Worm (Caenorhabditis elegans) whole organism, young adult: ENCODE results near the gene wrm-1.

Experiments used
- B0035.1 ChIP-seq: sonication (generic microtip); optimal IDR thresholded peaks from 2 replicates; lab custom pipeline; 2016; ENCODE audit warnings: missing genetic modification characterization, mild to moderate bottlenecking, missing compliant biosample characterization, missing genotype, missing genetic modification reagents
- C17E4.6 ChIP-seq: fragments of 200-800 bp; sonication (Bioruptor generic); IDR thresholded peaks from 2 replicates; pipeline ENCODE4 v1.3.6; 2022; ENCODE audit warnings: missing genetic modification reagents, missing genetic modification characterization, missing compliant biosample characterization
- D2030.7 ChIP-seq: fragments of 200-800 bp; sonication (Bioruptor generic); IDR thresholded peaks from 2 replicates; pipeline ENCODE4 v1.3.6; 2022; ENCODE audit warnings: missing genetic modification reagents, missing genetic modification characterization, missing compliant biosample characterization
- F39B2.1 ChIP-seq: fragments of 200-800 bp; sonication (Bioruptor generic); IDR thresholded peaks from 2 replicates; pipeline ENCODE4 v1.3.6; 2022; ENCODE audit warnings: missing genetic modification reagents, missing genetic modification characterization, missing compliant biosample characterization
- T07F8.4 ChIP-seq: sonication (generic microtip); optimal IDR thresholded peaks from 2 replicates; lab custom pipeline; 2016; ENCODE audit warnings: mild to moderate bottlenecking, missing genetic modification characterization, moderate library complexity, missing compliant biosample characterization
- T26A5.8 ChIP-seq: sonication (generic microtip); optimal IDR thresholded peaks from 2 replicates; lab custom pipeline; 2016; ENCODE audit warnings: missing genetic modification characterization, missing compliant biosample characterization
- Y53F4B.3 ChIP-seq: fragments of 200-800 bp; sonication (Bioruptor generic); IDR thresholded peaks from 2 replicates; pipeline ENCODE4 v1.3.6; 2022; ENCODE audit warnings: missing genetic modification reagents, missing genetic modification characterization, missing compliant biosample characterization
- bed-1 ChIP-seq: fragments of 200-800 bp; sonication (Bioruptor generic); IDR thresholded peaks from 2 replicates; pipeline ENCODE4 v1.3.6; 2022; ENCODE audit warnings: missing genetic modification reagents, missing genetic modification characterization, missing compliant biosample characterization
- bed-2 ChIP-seq: fragments of 200-800 bp; sonication (Bioruptor generic); IDR thresholded peaks from 2 replicates; pipeline ENCODE4 v1.3.6; 2022; ENCODE audit warnings: missing genetic modification reagents, missing genetic modification characterization, missing compliant biosample characterization
- cebp-1 ChIP-seq, 2 experiments: fragments of 200-800 bp in 1 of 2; sonication (Bioruptor generic) in 1 of 2; sonication (generic microtip) in 1 of 2; IDR thresholded peaks in 1 of 2; optimal IDR thresholded peaks in 1 of 2; 2 replicates each; pipeline versions ENCODE4 v1.3.6 to Lab custom; 2017 to 2022; ENCODE audit warnings: missing compliant biosample characterization in 2 of 2, missing genetic modification characterization in 2 of 2, mild to moderate bottlenecking in 1 of 2, missing genetic modification reagents in 1 of 2, moderate library complexity in 1 of 2
- ceh-27 ChIP-seq: fragments of 200-800 bp; sonication (Bioruptor generic); optimal IDR thresholded peaks from 2 replicates; lab custom pipeline; 2018; ENCODE audit warnings: mild to moderate bottlenecking, missing genetic modification characterization, moderate library complexity, missing compliant biosample characterization
- ceh-58 ChIP-seq: fragments of 200-800 bp; sonication (Bioruptor generic); IDR thresholded peaks from 2 replicates; pipeline ENCODE4 v1.3.6; 2022; ENCODE audit warnings: missing genetic modification characterization, missing compliant biosample characterization
- ceh-91 ChIP-seq: fragments of 200-800 bp; sonication (Bioruptor generic); IDR thresholded peaks from 2 replicates; pipeline ENCODE4 v1.3.6; 2022; ENCODE audit warnings: missing genetic modification reagents, missing genetic modification characterization, missing compliant biosample characterization
- chd-7 ChIP-seq: sonication (generic microtip); optimal IDR thresholded peaks from 2 replicates; lab custom pipeline; 2016; ENCODE audit warnings: mild to moderate bottlenecking, missing genetic modification characterization, moderate library complexity, missing compliant biosample characterization
- efl-1 ChIP-seq: fragments of 150-350 bp; optimal IDR thresholded peaks from 2 replicates; lab custom pipeline; 2014; ENCODE audit warnings: missing biosample characterization, missing genetic modification reagents, missing genetic modification characterization
- ets-4 ChIP-seq: fragments of 200-800 bp; sonication (Bioruptor generic); optimal IDR thresholded peaks from 2 replicates; lab custom pipeline; 2018; ENCODE audit warnings: mild to moderate bottlenecking, missing genetic modification characterization, missing compliant biosample characterization
- hmg-20 ChIP-seq: fragments of 200-800 bp; sonication (Bioruptor generic); IDR thresholded peaks from 2 replicates; pipeline ENCODE4 v1.3.6; 2022; ENCODE audit warnings: missing genetic modification reagents, missing genetic modification characterization, missing compliant biosample characterization
- hsf-1 ChIP-seq: fragments of 200-800 bp; sonication (Bioruptor generic); IDR thresholded peaks from 2 replicates; pipeline ENCODE4 v1.3.6; 2022; ENCODE audit warnings: missing genetic modification reagents, missing genetic modification characterization, missing compliant biosample characterization
- lsl-1 ChIP-seq: fragments of 200-800 bp; sonication (Bioruptor generic); optimal IDR thresholded peaks from 2 replicates; lab custom pipeline; 2018; ENCODE audit warnings: mild to moderate bottlenecking, missing genetic modification characterization, moderate library complexity, missing compliant biosample characterization
- madf-10 ChIP-seq: sonication (generic microtip); optimal IDR thresholded peaks from 2 replicates; lab custom pipeline; 2016; ENCODE audit warnings: mild to moderate bottlenecking, missing genetic modification characterization, missing compliant biosample characterization
- madf-3 ChIP-seq: fragments of 200-800 bp; sonication (Bioruptor generic); IDR thresholded peaks from 2 replicates; pipeline ENCODE4 v1.3.6; 2022; ENCODE audit warnings: missing genetic modification reagents, missing genetic modification characterization, missing compliant biosample characterization
- madf-8 ChIP-seq: fragments of 200-800 bp; sonication (Bioruptor generic); conservative IDR thresholded peaks from 2 replicates; pipeline ENCODE4 v1.3.6; 2022; ENCODE audit warnings: missing genetic modification reagents, missing genetic modification characterization, missing compliant biosample characterization
- mcd-1 ChIP-seq: fragments of 200-800 bp; sonication (Bioruptor generic); IDR thresholded peaks from 2 replicates; pipeline ENCODE4 v1.3.6; 2022; ENCODE audit warnings: missing genetic modification reagents, missing genetic modification characterization, missing compliant biosample characterization
- mes-4 ChIP-seq: sonication (generic microtip); optimal IDR thresholded peaks from 2 replicates; lab custom pipeline; 2016; ENCODE audit warnings: missing genotype, missing genetic modification characterization, missing compliant biosample characterization
- mxl-1 ChIP-seq: sonication (generic microtip); optimal IDR thresholded peaks from 2 replicates; lab custom pipeline; 2016; ENCODE audit warnings: missing genetic modification characterization, missing compliant biosample characterization
- nhr-80 ChIP-seq: sonication (generic microtip); optimal IDR thresholded peaks from 2 replicates; lab custom pipeline; 2016; ENCODE audit warnings: missing genetic modification characterization, missing compliant biosample characterization
- pbrm-1 ChIP-seq: fragments of 200-800 bp; sonication (Bioruptor generic); IDR thresholded peaks from 2 replicates; pipeline ENCODE4 v1.3.6; 2022; ENCODE audit warnings: missing genetic modification reagents, missing genetic modification characterization, missing compliant biosample characterization
- repo-1 ChIP-seq: sonication (generic microtip); optimal IDR thresholded peaks from 2 replicates; lab custom pipeline; 2017; ENCODE audit warnings: mild to moderate bottlenecking, missing genetic modification characterization, missing compliant biosample characterization
- sptf-2 ChIP-seq: fragments of 200-800 bp; sonication (Bioruptor generic); optimal IDR thresholded peaks from 2 replicates; lab custom pipeline; 2018; ENCODE audit warnings: mild to moderate bottlenecking, missing genetic modification characterization, missing compliant biosample characterization
- tbx-9 ChIP-seq: sonication (generic microtip); optimal IDR thresholded peaks from 2 replicates; lab custom pipeline; 2016; ENCODE audit warnings: borderline replicate concordance, missing genetic modification characterization, inconsistent platforms, missing compliant biosample characterization
- tlf-1 ChIP-seq: fragments of 200-800 bp; sonication (Bioruptor generic); optimal IDR thresholded peaks from 2 replicates; lab custom pipeline; 2018; ENCODE audit warnings: mild to moderate bottlenecking, missing genetic modification characterization, missing compliant biosample characterization
- unc-62 ChIP-seq: fragments of 150-350 bp; optimal IDR thresholded peaks from 2 replicates; lab custom pipeline; 2014; ENCODE audit warnings: missing biosample characterization, missing genetic modification reagents, missing genetic modification characterization
- xnd-1 ChIP-seq: sonication (generic microtip); optimal IDR thresholded peaks from 2 replicates; lab custom pipeline; 2016; ENCODE audit warnings: missing genotype, missing genetic modification reagents, missing genetic modification characterization, missing compliant biosample characterization
- zfh-2 ChIP-seq: fragments of 200-800 bp; sonication (Bioruptor generic); conservative IDR thresholded peaks from 2 replicates; pipeline ENCODE4 v1.3.6; 2022; ENCODE audit warnings: missing genetic modification reagents, missing genetic modification characterization, missing compliant biosample characterization
- ztf-18 ChIP-seq: sonication (generic microtip); optimal IDR thresholded peaks from 2 replicates; lab custom pipeline; 2016; ENCODE audit warnings: missing genotype, mild to moderate bottlenecking, missing genetic modification characterization, missing compliant biosample characterization
- ztf-28 ChIP-seq: fragments of 200-800 bp; sonication (Bioruptor generic); IDR thresholded peaks from 2 replicates; pipeline ENCODE4 v1.3.6; 2022; ENCODE audit warnings: missing genetic modification reagents, missing genetic modification characterization, missing compliant biosample characterization

Gene wrm-1

DNA sequence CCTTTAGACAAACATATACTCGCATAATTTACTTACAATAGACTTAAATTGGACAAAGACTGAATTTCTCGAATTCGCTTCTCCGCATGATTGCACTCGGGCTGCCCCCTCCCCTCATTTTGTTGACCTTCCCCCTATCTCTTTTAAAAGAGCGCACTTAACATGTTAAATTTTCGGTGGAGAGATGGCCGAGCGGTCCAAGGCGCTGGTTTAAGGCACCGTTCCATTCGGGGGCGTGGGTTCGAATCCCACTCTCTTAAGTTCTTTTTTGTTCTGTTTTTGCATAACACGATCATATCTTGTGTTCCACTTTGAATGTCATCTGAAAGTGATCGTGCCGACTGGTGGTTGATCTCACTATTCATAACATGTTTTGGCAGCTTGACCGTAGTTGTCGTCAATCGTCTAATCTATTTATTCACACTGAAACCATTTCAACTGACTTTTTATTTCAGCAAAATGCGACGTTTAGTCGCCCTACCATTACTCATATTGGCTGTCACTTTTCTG is 47.1 kb downstream of the wrm-1 start, which contains the start of gene cutl-23 (continued):
- TF ChIP-seq Y53F4B.3 (GFP tag; lab: Robert Waterston, UW) (no peak), zfh-2 (GFP tag; lab: Robert Waterston, UW) (peak; percentile 37; the same call in 1 of the 2 replicates), B0035.1 (no peak), hmg-20 (GFP tag; lab: Robert Waterston, UW) (no peak), hsf-1 (no peak), nhr-80 (tag; lab: Kevin White, UChicago) (no peak), T07F8.4 (tag; lab: Kevin White, UChicago) (peak; percentile 59), efl-1 (GFP tag; lab: Kevin White, UChicago) (no peak), unc-62 (GFP tag; lab: Kevin White, UChicago) (no peak), ets-4 (GFP tag; lab: Kevin White, UChicago) (no peak), lsl-1 (GFP tag; lab: Kevin White, UChicago) (peak; percentile 15), madf-8 (GFP tag; lab: Robert Waterston, UW) (no peak), T26A5.8 (tag; lab: Kevin White, UChicago) (no peak), sptf-2 (GFP tag; lab: Kevin White, UChicago) (no peak), ztf-18 (tag; lab: Kevin White, UChicago) (peak; percentile 77), mxl-1 (tag; lab: Kevin White, UChicago) (peak; percentile 41), bed-2 (GFP tag; lab: Robert Waterston, UW) (no peak), cebp-1 (GFP tag; IDR thresholded peaks at IDR 0.05; lab: Robert Waterston, UW) (no peak), cebp-1 (tag; optimal IDR thresholded peaks at IDR 0.05; lab: Kevin White, UChicago) (no peak), bed-1 (GFP tag; lab: Robert Waterston, UW) (no peak), mes-4 (peak; percentile 1), madf-3 (GFP tag; lab: Robert Waterston, UW) (0 out of 2 replicates have a peak, but pooled peaks have one; percentile 57), pbrm-1 (peak; percentile 59; the same call in 1 of the 2 replicates), xnd-1 (no peak), F39B2.1 (GFP tag; lab: Robert Waterston, UW) (0 out of 2 replicates have a peak, but pooled peaks have one; percentile 39), ceh-27 (GFP tag; lab: Kevin White, UChicago) (peak; percentile 13), tlf-1 (GFP tag; lab: Kevin White, UChicago) (no peak), ceh-58 (GFP tag; lab: Robert Waterston, UW) (no peak), chd-7 (tag; lab: Kevin White, UChicago) (no peak), tbx-9 (tag; lab: Kevin White, UChicago) (no peak), D2030.7 (GFP tag; lab: Robert Waterston, UW) (peak; percentile 44; the same call in 1 of the 2 replicates), mcd-1 (GFP tag; lab: Robert Waterston, UW) (0 out of 2 replicates have a peak, but pooled peaks have one; percentile 19), madf-10 (tag; lab: Kevin White, UChicago) (peak; percentile 50), ztf-28 (no peak), ceh-91 (GFP tag; lab: Robert Waterston, UW) (no peak), C17E4.6 (GFP tag; lab: Robert Waterston, UW) (no peak), repo-1 (tag; lab: Kevin White, UChicago) (no peak)
